Fruit fly (Drosophila melanogaster) whole organism, prepupa: ENCODE measurements around the gene PDZ-GEF.
A peak's percentile ranks its signal among the peaks of the same experiment; 100 is the strongest.

Experiments
- CG10631 ChIP-seq: fragments of 200-800 bp; sonication (Bioruptor generic); optimal IDR thresholded peaks from 2 replicates; lab custom pipeline; 2016; ENCODE audit warnings: missing biosample characterization, missing genetic modification characterization
- CG10669 ChIP-seq: fragments of 200-800 bp; sonication (Bioruptor generic); optimal IDR thresholded peaks from 3 replicates; lab custom pipeline; 2018; ENCODE audit warnings: missing biosample characterization, mild to moderate bottlenecking, missing genetic modification characterization, moderate library complexity
- CG11762 ChIP-seq: fragments of 200-800 bp; sonication (Bioruptor generic); optimal IDR thresholded peaks from 3 replicates; lab custom pipeline; 2016; ENCODE audit warnings: missing biosample characterization, missing genetic modification characterization; ENCODE audit not compliant: insufficient read depth
- CG11902 ChIP-seq: fragments of 200-800 bp; sonication (Bioruptor generic); optimal IDR thresholded peaks from 3 replicates; lab custom pipeline; 2016; ENCODE audit warnings: missing biosample characterization, missing genetic modification characterization
- CG1621 ChIP-seq: fragments of 200-800 bp; sonication (Bioruptor generic); optimal IDR thresholded peaks from 3 replicates; lab custom pipeline; 2018; ENCODE audit warnings: missing biosample characterization, mild to moderate bottlenecking, missing genetic modification characterization
- CG16779 ChIP-seq: fragments of 200-800 bp; sonication (Bioruptor generic); optimal IDR thresholded peaks from 3 replicates; lab custom pipeline; 2017; ENCODE audit warnings: missing biosample characterization, mild to moderate bottlenecking, missing genetic modification characterization
- CG31627 ChIP-seq: fragments of 200-800 bp; sonication (Bioruptor generic); optimal IDR thresholded peaks from 3 replicates; lab custom pipeline; 2016; ENCODE audit warnings: missing biosample characterization, missing genetic modification characterization
- CG32006 ChIP-seq: fragments of 200-800 bp; sonication (Bioruptor generic); optimal IDR thresholded peaks from 3 replicates; lab custom pipeline; 2017; ENCODE audit warnings: missing biosample characterization, mild to moderate bottlenecking, missing genetic modification characterization
- CG34406 ChIP-seq: fragments of 200-800 bp; sonication (Bioruptor generic); optimal IDR thresholded peaks from 3 replicates; lab custom pipeline; 2016; ENCODE audit warnings: missing biosample characterization, missing genetic modification characterization
- CG3919 ChIP-seq: fragments of 200-800 bp; sonication (Bioruptor generic); optimal IDR thresholded peaks from 3 replicates; lab custom pipeline; 2016; ENCODE audit warnings: missing biosample characterization, missing genetic modification characterization
- CG4318 ChIP-seq: fragments of 200-800 bp; sonication (Bioruptor generic); optimal IDR thresholded peaks from 3 replicates; lab custom pipeline; 2017; ENCODE audit warnings: missing biosample characterization, mild to moderate bottlenecking, missing genetic modification characterization
- CG6163 ChIP-seq: fragments of 200-800 bp; sonication (Bioruptor generic); IDR thresholded peaks from 3 replicates; pipeline ENCODE4 v1.3.6; 2022; ENCODE audit warnings: missing biosample characterization, missing genetic modification characterization
- CG6276 ChIP-seq: fragments of 200-800 bp; sonication (Bioruptor generic); optimal IDR thresholded peaks from 2 replicates; lab custom pipeline; 2017; ENCODE audit warnings: missing biosample characterization, mild to moderate bottlenecking, missing genetic modification characterization
- CG6792 ChIP-seq: fragments of 200-800 bp; sonication (Bioruptor generic); optimal IDR thresholded peaks from 3 replicates; lab custom pipeline; 2016; ENCODE audit warnings: missing biosample characterization, missing genetic modification characterization
- CG6808 ChIP-seq: fragments of 200-800 bp; sonication (Bioruptor generic); optimal IDR thresholded peaks from 3 replicates; lab custom pipeline; 2017; ENCODE audit warnings: missing biosample characterization, missing genetic modification characterization, mild to moderate bottlenecking, moderate library complexity, missing genetic modification reagents
- CG6854 ChIP-seq: fragments of 200-800 bp; sonication (Bioruptor generic); optimal IDR thresholded peaks from 2 replicates; lab custom pipeline; 2017; ENCODE audit warnings: missing biosample characterization, mild to moderate bottlenecking, missing genetic modification characterization
- CG7368 ChIP-seq: fragments of 200-800 bp; sonication (Bioruptor generic); optimal IDR thresholded peaks from 3 replicates; lab custom pipeline; 2016; ENCODE audit warnings: missing biosample characterization, missing genetic modification characterization
- CG8119 ChIP-seq: fragments of 200-800 bp; sonication (Bioruptor generic); IDR thresholded peaks from 3 replicates; pipeline ENCODE4 v1.3.6; 2022; ENCODE audit warnings: missing biosample characterization, missing genetic modification characterization
- CG8319 ChIP-seq: fragments of 200-800 bp; sonication (Bioruptor generic); optimal IDR thresholded peaks from 3 replicates; lab custom pipeline; 2016; ENCODE audit warnings: missing biosample characterization, missing genetic modification characterization
- CG8632 ChIP-seq: fragments of 200-800 bp; sonication (Bioruptor generic); optimal IDR thresholded peaks from 3 replicates; lab custom pipeline; 2016; ENCODE audit warnings: missing biosample characterization, missing genetic modification characterization
- Eip75B ChIP-seq: fragments of 200-800 bp; sonication (Bioruptor generic); optimal IDR thresholded peaks from 3 replicates; lab custom pipeline; 2016; ENCODE audit warnings: missing biosample characterization, missing genetic modification characterization
- Eip78C ChIP-seq: fragments of 200-800 bp; sonication (Bioruptor generic); peaks from one replicate; lab custom pipeline; 2016; ENCODE audit warnings: missing biosample characterization, missing genetic modification characterization
- Eip93F ChIP-seq: fragments of 200-800 bp; sonication (Bioruptor generic); optimal IDR thresholded peaks from 2 replicates; lab custom pipeline; 2016; ENCODE audit warnings: missing biosample characterization, mild to moderate bottlenecking, missing genetic modification characterization
- Ets21C ChIP-seq: fragments of 200-800 bp; sonication (Bioruptor generic); optimal IDR thresholded peaks from 3 replicates; lab custom pipeline; 2016; ENCODE audit warnings: missing biosample characterization, missing genetic modification characterization
- Ets96B ChIP-seq: fragments of 200-800 bp; optimal IDR thresholded peaks from 2 replicates; lab custom pipeline; 2019; ENCODE audit warnings: missing biosample characterization, mild to moderate bottlenecking, missing genetic modification characterization, moderate library complexity
- Gug ChIP-seq: fragments of 200-800 bp; sonication (Bioruptor generic); IDR thresholded peaks from 2 replicates; pipeline ENCODE4 v1.3.6; 2022; ENCODE audit warnings: missing biosample characterization, missing genetic modification characterization
- Hr38 ChIP-seq: sonication (Bioruptor generic); optimal IDR thresholded peaks from 2 replicates; lab custom pipeline; 2016; ENCODE audit warnings: missing biosample characterization, missing genetic modification characterization
- Hr39 ChIP-seq: fragments of 200-800 bp; sonication (Bioruptor generic); optimal IDR thresholded peaks from 2 replicates; lab custom pipeline; 2016; ENCODE audit warnings: missing biosample characterization, missing genetic modification characterization
- Hr4 ChIP-seq: fragments of 200-800 bp; sonication (Bioruptor generic); optimal IDR thresholded peaks from 3 replicates; lab custom pipeline; 2016; ENCODE audit warnings: missing biosample characterization, missing genetic modification characterization
- Lpt ChIP-seq: fragments of 200-800 bp; sonication (Bioruptor generic); optimal IDR thresholded peaks from 3 replicates; lab custom pipeline; 2016; ENCODE audit warnings: missing biosample characterization, missing genetic modification characterization
- Met ChIP-seq: fragments of 200-800 bp; sonication (Bioruptor generic); optimal IDR thresholded peaks from 3 replicates; lab custom pipeline; 2016; ENCODE audit warnings: missing biosample characterization, missing genetic modification characterization
- OdsH ChIP-seq: fragments of 200-800 bp; sonication (Bioruptor generic); optimal IDR thresholded peaks from 3 replicates; lab custom pipeline; 2016; ENCODE audit warnings: missing biosample characterization, missing genetic modification characterization
- Smox ChIP-seq: fragments of 200-800 bp; sonication (Bioruptor generic); optimal IDR thresholded peaks from 3 replicates; lab custom pipeline; 2016; ENCODE audit warnings: missing biosample characterization, missing genetic modification characterization
- Sox102F ChIP-seq: fragments of 200-800 bp; sonication (Bioruptor generic); optimal IDR thresholded peaks from 2 replicates; lab custom pipeline; 2016; ENCODE audit warnings: missing biosample characterization, mild to moderate bottlenecking, missing genetic modification characterization
- Sox14 ChIP-seq: fragments of 200-800 bp; sonication (Bioruptor generic); optimal IDR thresholded peaks from 3 replicates; lab custom pipeline; 2016; ENCODE audit warnings: missing biosample characterization, missing genetic modification characterization
- achi ChIP-seq: fragments of 200-800 bp; sonication (Bioruptor generic); optimal IDR thresholded peaks from 3 replicates; lab custom pipeline; 2016; ENCODE audit warnings: missing biosample characterization, missing genetic modification characterization
- acj6 ChIP-seq: fragments of 200-800 bp; sonication (Bioruptor generic); optimal IDR thresholded peaks from 3 replicates; lab custom pipeline; 2016; ENCODE audit warnings: missing biosample characterization, missing genetic modification characterization
- cyc ChIP-seq: fragments of 200-800 bp; sonication (Bioruptor generic); optimal IDR thresholded peaks from 3 replicates; lab custom pipeline; 2016; ENCODE audit warnings: missing biosample characterization, missing genetic modification characterization
- dac ChIP-seq: fragments of 200-800 bp; sonication (Bioruptor generic); optimal IDR thresholded peaks from 2 replicates; lab custom pipeline; 2017; ENCODE audit warnings: missing biosample characterization, mild to moderate bottlenecking, missing genetic modification characterization
- eg ChIP-seq: fragments of 200-800 bp; sonication (Bioruptor generic); IDR thresholded peaks from 3 replicates; pipeline ENCODE4 v1.3.6; 2022; ENCODE audit warnings: missing biosample characterization, missing genetic modification characterization
- fd85E ChIP-seq: fragments of 200-800 bp; sonication (Bioruptor generic); optimal IDR thresholded peaks from 3 replicates; lab custom pipeline; 2016; ENCODE audit warnings: missing biosample characterization, missing genetic modification characterization
- fkh ChIP-seq: fragments of 200-800 bp; sonication (Bioruptor generic); optimal IDR thresholded peaks from 3 replicates; lab custom pipeline; 2017; ENCODE audit warnings: missing biosample characterization, mild to moderate bottlenecking, missing genetic modification characterization, moderate library complexity
- lz ChIP-seq: fragments of 200-800 bp; sonication (Bioruptor generic); optimal IDR thresholded peaks from 3 replicates; lab custom pipeline; 2016; ENCODE audit warnings: missing biosample characterization, missing genetic modification characterization
- net ChIP-seq: fragments of 200-800 bp; sonication (Bioruptor generic); optimal IDR thresholded peaks from 3 replicates; lab custom pipeline; 2016; ENCODE audit warnings: missing biosample characterization, missing genetic modification characterization
- pdm3 ChIP-seq: fragments of 200-800 bp; sonication (Bioruptor generic); optimal IDR thresholded peaks from 3 replicates; lab custom pipeline; 2016; ENCODE audit warnings: missing biosample characterization, missing genetic modification characterization
- salr ChIP-seq, 2 experiments: fragments of 200-800 bp; sonication (Bioruptor generic); optimal IDR thresholded peaks; 3 replicates each; lab custom pipeline; 2016 to 2018; ENCODE audit warnings: missing biosample characterization in 2 of 2, missing genetic modification characterization in 2 of 2, mild to moderate bottlenecking in 1 of 2
- spab ChIP-seq: fragments of 200-800 bp; sonication (Bioruptor generic); optimal IDR thresholded peaks from 2 replicates; lab custom pipeline; 2017; ENCODE audit warnings: missing biosample characterization, mild to moderate bottlenecking, missing genetic modification characterization, missing genetic modification reagents
- ss ChIP-seq, 2 experiments: fragments of 200-800 bp; sonication (Bioruptor generic); optimal IDR thresholded peaks; 2 replicates in 1 of 2; 3 replicates in 1 of 2; lab custom pipeline; 2017 to 2018; ENCODE audit warnings: mild to moderate bottlenecking in 2 of 2, missing biosample characterization in 2 of 2, missing genetic modification characterization in 2 of 2, moderate library complexity in 1 of 2
- svp ChIP-seq: fragments of 200-800 bp; sonication (Bioruptor generic); peaks from one replicate; lab custom pipeline; 2016; ENCODE audit warnings: missing biosample characterization, missing genetic modification characterization
- topi ChIP-seq: fragments of 200-800 bp; sonication (Bioruptor generic); optimal IDR thresholded peaks from 3 replicates; lab custom pipeline; 2016; ENCODE audit warnings: missing biosample characterization, missing genetic modification characterization
- vri ChIP-seq: fragments of 200-800 bp; sonication (Bioruptor generic); optimal IDR thresholded peaks from 3 replicates; lab custom pipeline; 2016; ENCODE audit warnings: missing biosample characterization, mild to moderate bottlenecking, missing genetic modification characterization

The PDZ-GEF gene

dm6 chr2L:6306895-6307294 is 16.7 kb upstream of the PDZ-GEF start:
- TF ChIP-seq CG16779 (no peak), OdsH (GFP tag; lab: Kevin White, UChicago) (peak; percentile 55), acj6 (GFP tag; lab: Kevin White, UChicago) (peak; percentile 33), CG11902 (GFP tag; lab: Kevin White, UChicago) (peak; percentile 10), CG7368 (GFP tag; lab: Kevin White, UChicago) (peak; percentile 6), Lpt (GFP tag; lab: Kevin White, UChicago) (no peak), CG8319 (no peak), Smox (GFP tag; lab: Kevin White, UChicago) (peak; percentile 47), Hr4 (GFP tag; lab: Kevin White, UChicago) (peak; percentile 58), net (GFP tag; lab: Kevin White, UChicago) (peak; percentile 24), Hr39 (peak; percentile 46), eg (peak; percentile 43; the same call in 1 of the 3 replicates), Eip93F (GFP tag; lab: Kevin White, UChicago) (no peak), Hr38 (GFP tag; lab: Kevin White, UChicago) (no peak), CG8632 (GFP tag; lab: Kevin White, UChicago) (peak; percentile 16), Eip75B (GFP tag; lab: Kevin White, UChicago) (peak; percentile 9), CG32006 (GFP tag; lab: Kevin White, UChicago) (peak; percentile 50), fkh (GFP tag; lab: Kevin White, UChicago) (no peak), svp (peak; percentile 71), achi (GFP tag; lab: Kevin White, UChicago) (peak; percentile 45), Sox14 (GFP tag; lab: Kevin White, UChicago) (peak; percentile 44), salr (GFP tag; optimal IDR thresholded peaks at IDR 0.05; lab: Kevin White, UChicago) (peak in 1 of 2 experiments; percentile 25), CG6276 (no peak), CG6808 (GFP tag; lab: Kevin White, UChicago) (no peak), CG1621 (tag; lab: Kevin White, UChicago) (no peak), CG6854 (GFP tag; lab: Kevin White, UChicago) (no peak), spab (GFP tag; lab: Kevin White, UChicago) (peak; percentile 9), topi (GFP tag; lab: Kevin White, UChicago) (peak; percentile 30), cyc (GFP tag; lab: Kevin White, UChicago) (peak; percentile 38), CG6163 (peak; percentile 62), Met (GFP tag; lab: Kevin White, UChicago) (peak; percentile 59), Ets96B (tag; lab: Kevin White, UChicago) (peak; percentile 57), fd85E (GFP tag; lab: Kevin White, UChicago) (no peak), CG8119 (GFP tag; lab: Robert Waterston, UW) (peak; percentile 50; the same call in 2 of the 3 replicates), lz (GFP tag; lab: Kevin White, UChicago) (peak; percentile 18), dac (no peak), Sox102F (GFP tag; lab: Kevin White, UChicago) (peak; percentile 54), pdm3 (peak; percentile 46), CG6792 (peak; percentile 52), CG31627 (GFP tag; lab: Kevin White, UChicago) (peak; percentile 40), Ets21C (GFP tag; lab: Kevin White, UChicago) (peak; percentile 29), Gug (peak; percentile 35; the same call in 1 of the 2 replicates), Eip78C (GFP tag; lab: Kevin White, UChicago) (peak; percentile 74), ss (GFP tag; optimal IDR thresholded peaks at IDR 0.05; lab: Kevin White, UChicago) (peak in 1 of 2 experiments; percentile 22), CG34406 (GFP tag; lab: Kevin White, UChicago) (peak; percentile 39), CG3919 (peak; percentile 49), CG11762 (no peak), CG4318 (GFP tag; lab: Kevin White, UChicago) (peak; percentile 29), vri (GFP tag; lab: Kevin White, UChicago) (peak; percentile 37), CG10631 (peak; percentile 25), CG10669 (peak; percentile 42)
